Worm (Caenorhabditis elegans) whole organism, L3 larva: ENCODE data around the gene vab-1.

ENCODE experiments used
- R02D3.7 ChIP-seq: fragments of 150-350 bp; optimal IDR thresholded peaks from 2 replicates; lab custom pipeline; 2014; ENCODE audit warnings: missing biosample characterization, missing genetic modification characterization
- ama-1 ChIP-seq: fragments of 150-350 bp; optimal IDR thresholded peaks from 2 replicates; lab custom pipeline; 2018
- ceh-16 ChIP-seq: sonication (generic microtip); optimal IDR thresholded peaks from 2 replicates; lab custom pipeline; 2017; ENCODE audit warnings: missing biosample characterization, missing genetic modification characterization
- elt-3 ChIP-seq, 3 experiments: fragments of 150-350 bp in 1 of 3; sonication (generic microtip) in 2 of 3; optimal IDR thresholded peaks; 2 replicates in 2 of 3; 4 replicates in 1 of 3; lab custom pipeline; 2014 to 2017; ENCODE audit warnings: missing biosample characterization in 3 of 3, missing genetic modification characterization in 3 of 3
- fos-1 ChIP-seq: fragments of 150-350 bp; optimal IDR thresholded peaks from 2 replicates; lab custom pipeline; 2014; ENCODE audit warnings: missing biosample characterization, missing genetic modification characterization
- nhr-11 ChIP-seq: fragments of 150-350 bp; optimal IDR thresholded peaks from 2 replicates; lab custom pipeline; 2014; ENCODE audit warnings: missing biosample characterization, missing genetic modification characterization
- nhr-43 ChIP-seq: sonication (generic microtip); optimal IDR thresholded peaks from 2 replicates; lab custom pipeline; 2016; ENCODE audit warnings: mild to moderate bottlenecking, missing genetic modification characterization, missing compliant biosample characterization; ENCODE audit not compliant: poor library complexity, severe bottlenecking
- nhr-77 ChIP-seq: fragments of 150-350 bp; optimal IDR thresholded peaks from 2 replicates; lab custom pipeline; 2014; ENCODE audit warnings: missing biosample characterization, missing genetic modification characterization
- pha-4 ChIP-seq: fragments of 150-350 bp; optimal IDR thresholded peaks from 2 replicates; lab custom pipeline; 2014; ENCODE audit warnings: missing biosample characterization, missing genetic modification reagents, missing genetic modification characterization
- sea-2 ChIP-seq: fragments of 150-350 bp; sonication (generic microtip); optimal IDR thresholded peaks from 4 replicates; lab custom pipeline; 2014; ENCODE audit warnings: missing biosample characterization, missing genetic modification reagents, missing genetic modification characterization
- skn-1 ChIP-seq: fragments of 150-350 bp; optimal IDR thresholded peaks from 2 replicates; lab custom pipeline; 2014; ENCODE audit warnings: missing biosample characterization, missing genetic modification characterization

ce11 chrII:4537141-4537540 is 34.7 kb upstream of the vab-1 start, which contains the start of gene sra-33:
- TF ChIP-seq pha-4 (tag; lab: Kevin White, UChicago) (no peak), sea-2 (GFP tag; lab: Kevin White, UChicago) (no peak), nhr-43 (tag; lab: Kevin White, UChicago) (no peak), elt-3 (tag; optimal IDR thresholded peaks at IDR 0.05; lab: Kevin White, UChicago) (no peak), nhr-77 (tag; lab: Kevin White, UChicago) (no peak), fos-1 (tag; lab: Kevin White, UChicago) (no peak), R02D3.7 (tag; lab: Kevin White, UChicago) (no peak), nhr-11 (tag; lab: Kevin White, UChicago) (no peak), ama-1 (lab: Kevin White, UChicago) (no peak), ceh-16 (no peak), skn-1 (no peak)
